Worm (Caenorhabditis elegans): ENCODE measurements around the gene pgp-14.

DNA sequence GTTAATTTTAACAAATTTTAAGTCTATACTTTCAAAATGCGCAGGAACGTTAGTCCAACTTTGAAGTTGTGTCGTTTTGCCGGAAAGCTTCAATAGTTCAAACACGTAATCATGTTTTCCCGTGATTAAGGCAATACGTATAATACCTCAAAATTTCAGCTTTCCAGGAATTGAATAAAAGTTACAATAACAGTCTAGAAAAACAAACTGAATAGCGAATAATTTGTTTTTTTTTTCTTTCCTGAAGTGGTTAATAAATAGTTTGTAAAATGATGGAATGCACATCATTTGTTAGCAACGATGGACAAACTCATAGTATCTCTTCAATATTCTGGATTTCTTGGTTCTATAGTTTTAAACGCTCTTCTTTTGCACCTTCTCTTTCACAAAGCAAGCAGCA, 40.7 kb upstream of the pgp-14 start, which contains the start of gene str-123:
- TF ChIP-seq skn-1 (tag; optimal IDR thresholded peaks at IDR 0.05) (no peak), nhr-237 (tag; optimal IDR thresholded peaks at IDR 0.05) (no peak), ztf-4 (tag; optimal IDR thresholded peaks at IDR 0.05) (no peak)
